Worm (Caenorhabditis elegans) whole organism, L4/young adult: ENCODE data around the gene T01B11.1.

ENCODE experiments used
- dao-5 ChIP-seq: sonication (generic microtip); optimal IDR thresholded peaks from 2 replicates; lab custom pipeline; 2016; ENCODE audit warnings: missing genotype, missing genetic modification characterization, moderate library complexity, missing compliant biosample characterization
- him-1 ChIP-seq: sonication (generic microtip); optimal IDR thresholded peaks from 2 replicates; lab custom pipeline; 2016; ENCODE audit warnings: missing genotype, missing genetic modification reagents, missing genetic modification characterization, missing compliant biosample characterization

ce11 chrIV:8487183-8487582 is 40.2 kb downstream of the T01B11.1 start, which contains the start of gene srlf-3:
- no peak for TF ChIP-seq him-1 (tag; lab: Kevin White, UChicago)
- no peak for TF ChIP-seq dao-5 (tag; lab: Kevin White, UChicago)
